Fruit fly (Drosophila melanogaster) S2 (cell line): ENCODE measurements around the gene Sbf.

Source experiments
- CG8478 ChIP-seq: fragments of >200 bp; optimal IDR thresholded peaks from 2 replicates; lab custom pipeline; 2018
- CTCF ChIP-seq, 2 experiments: fragments of >200 bp; optimal IDR thresholded peaks; 2 replicates each; lab custom pipeline; 2018

DNA sequence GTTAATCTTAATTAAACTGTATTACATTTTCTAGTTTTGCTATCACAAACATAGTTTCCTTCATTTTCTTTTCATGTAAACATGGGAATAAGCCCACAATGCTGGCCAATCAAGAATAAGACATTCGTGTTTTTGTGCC lies 46.6 kb downstream of the Sbf start, which contains the start of gene CG43062:
- TF ChIP-seq CTCF (optimal IDR thresholded peaks at IDR 0.05; lab: Kevin White, UChicago), result no peak
- no peak for TF ChIP-seq CG8478 (lab: Kevin White, UChicago)
